Worm (Caenorhabditis elegans) whole organism, young adult: ENCODE measurements around the gene ndg-4.
"Not testable (repeated sequence)": the region's sequence is repeated elsewhere in the genome, so short reads cannot be mapped to it uniquely, and the experiment has no call there.

Experiments used
- B0261.1 ChIP-seq: sonication (generic microtip); optimal IDR thresholded peaks from 2 replicates; lab custom pipeline; 2016; ENCODE audit warnings: mild to moderate bottlenecking, missing genetic modification characterization, moderate library complexity, missing compliant biosample characterization
- C06A6.2 ChIP-seq: fragments of 200-800 bp; sonication (Bioruptor generic); conservative IDR thresholded peaks from 2 replicates; pipeline ENCODE4 v1.3.6; 2022; ENCODE audit warnings: missing genetic modification characterization, missing compliant biosample characterization
- C17E4.6 ChIP-seq: fragments of 200-800 bp; sonication (Bioruptor generic); IDR thresholded peaks from 2 replicates; pipeline ENCODE4 v1.3.6; 2022; ENCODE audit warnings: missing genetic modification reagents, missing genetic modification characterization, missing compliant biosample characterization
- D2030.7 ChIP-seq: fragments of 200-800 bp; sonication (Bioruptor generic); IDR thresholded peaks from 2 replicates; pipeline ENCODE4 v1.3.6; 2022; ENCODE audit warnings: missing genetic modification reagents, missing genetic modification characterization, missing compliant biosample characterization
- F33H1.4 ChIP-seq: fragments of 200-800 bp; sonication (Bioruptor generic); IDR thresholded peaks from 2 replicates; pipeline ENCODE4 v1.3.6; 2022; ENCODE audit warnings: missing genetic modification reagents, missing genetic modification characterization, missing compliant biosample characterization
- T07F8.4 ChIP-seq: sonication (generic microtip); optimal IDR thresholded peaks from 2 replicates; lab custom pipeline; 2016; ENCODE audit warnings: mild to moderate bottlenecking, missing genetic modification characterization, moderate library complexity, missing compliant biosample characterization
- Y53G8AR.9 ChIP-seq: fragments of 200-800 bp; sonication (Bioruptor generic); conservative IDR thresholded peaks from 2 replicates; pipeline ENCODE4 v1.3.6; 2022; ENCODE audit warnings: missing genetic modification reagents, missing genetic modification characterization, missing compliant biosample characterization
- Y56A3A.18 ChIP-seq: fragments of 200-800 bp; sonication (Bioruptor generic); IDR thresholded peaks from 2 replicates; pipeline ENCODE4 v1.3.6; 2022; ENCODE audit warnings: missing genetic modification reagents, missing genetic modification characterization, missing compliant biosample characterization
- Y67H2A.10 ChIP-seq: fragments of 200-800 bp; sonication (Bioruptor generic); conservative IDR thresholded peaks from 2 replicates; pipeline ENCODE4 v1.3.6; 2022; ENCODE audit warnings: missing genetic modification reagents, missing genetic modification characterization, missing compliant biosample characterization
- Y95B8A.8 ChIP-seq: fragments of 200-800 bp; sonication (Bioruptor generic); IDR thresholded peaks from 2 replicates; pipeline ENCODE4 v1.3.6; 2022; ENCODE audit warnings: missing genetic modification reagents, missing genetic modification characterization, missing compliant biosample characterization
- aptf-3 ChIP-seq: fragments of 200-800 bp; sonication (Bioruptor generic); IDR thresholded peaks from 2 replicates; pipeline ENCODE4 v1.3.6; 2022; ENCODE audit warnings: missing genetic modification characterization, missing compliant biosample characterization
- athp-1 ChIP-seq: sonication (generic microtip); optimal IDR thresholded peaks from 2 replicates; lab custom pipeline; 2017; ENCODE audit warnings: mild to moderate bottlenecking, missing genetic modification characterization, missing compliant biosample characterization
- attf-3 ChIP-seq: fragments of 200-800 bp; sonication (Bioruptor generic); conservative IDR thresholded peaks from 2 replicates; pipeline ENCODE4 v1.3.6; 2022; ENCODE audit warnings: missing genetic modification reagents, missing genetic modification characterization, missing compliant biosample characterization
- cebp-1 ChIP-seq, 2 experiments: fragments of 200-800 bp in 1 of 2; sonication (Bioruptor generic) in 1 of 2; sonication (generic microtip) in 1 of 2; IDR thresholded peaks in 1 of 2; optimal IDR thresholded peaks in 1 of 2; 2 replicates each; pipeline versions ENCODE4 v1.3.6 to Lab custom; 2017 to 2022; ENCODE audit warnings: missing compliant biosample characterization in 2 of 2, missing genetic modification characterization in 2 of 2, mild to moderate bottlenecking in 1 of 2, missing genetic modification reagents in 1 of 2, moderate library complexity in 1 of 2
- cebp-2 ChIP-seq: fragments of 200-800 bp; sonication (Bioruptor generic); IDR thresholded peaks from 2 replicates; pipeline ENCODE4 v1.3.6; 2022; ENCODE audit warnings: missing genetic modification characterization, missing compliant biosample characterization
- ceh-100 ChIP-seq: fragments of 200-800 bp; sonication (Bioruptor generic); IDR thresholded peaks from 2 replicates; pipeline ENCODE4 v1.3.6; 2022; ENCODE audit warnings: missing genetic modification reagents, missing genetic modification characterization, missing compliant biosample characterization
- ceh-40 ChIP-seq: fragments of 200-800 bp; sonication (Bioruptor generic); IDR thresholded peaks from 2 replicates; pipeline ENCODE4 v1.3.6; 2022; ENCODE audit warnings: missing genetic modification characterization, missing compliant biosample characterization
- ceh-91 ChIP-seq: fragments of 200-800 bp; sonication (Bioruptor generic); IDR thresholded peaks from 2 replicates; pipeline ENCODE4 v1.3.6; 2022; ENCODE audit warnings: missing genetic modification reagents, missing genetic modification characterization, missing compliant biosample characterization
- die-1 ChIP-seq: sonication (generic microtip); optimal IDR thresholded peaks from 2 replicates; lab custom pipeline; 2016; ENCODE audit warnings: missing genotype, mild to moderate bottlenecking, missing genetic modification characterization, missing compliant biosample characterization
- dox-1 ChIP-seq: fragments of 200-800 bp; sonication (Bioruptor generic); IDR thresholded peaks from 2 replicates; pipeline ENCODE4 v1.3.6; 2022; ENCODE audit warnings: missing genetic modification reagents, missing genetic modification characterization, missing compliant biosample characterization
- egl-18 ChIP-seq: fragments of 200-800 bp; sonication (Bioruptor generic); IDR thresholded peaks from 2 replicates; pipeline ENCODE4 v1.3.6; 2022; ENCODE audit warnings: missing genetic modification reagents, missing genetic modification characterization, missing compliant biosample characterization
- ekl-4 ChIP-seq: fragments of 200-800 bp; sonication (Bioruptor generic); IDR thresholded peaks from 2 replicates; pipeline ENCODE4 v1.3.6; 2022; ENCODE audit warnings: missing genetic modification reagents, missing genetic modification characterization, missing compliant biosample characterization
- him-1 ChIP-seq: sonication (generic microtip); optimal IDR thresholded peaks from 2 replicates; lab custom pipeline; 2016; ENCODE audit warnings: missing genotype, missing genetic modification reagents, missing genetic modification characterization, missing compliant biosample characterization
- hmg-1.2 ChIP-seq: fragments of 200-800 bp; sonication (Bioruptor generic); IDR thresholded peaks from 2 replicates; pipeline ENCODE4 v1.3.6; 2022; ENCODE audit warnings: missing genetic modification reagents, missing genetic modification characterization, missing compliant biosample characterization
- hmg-20 ChIP-seq: fragments of 200-800 bp; sonication (Bioruptor generic); IDR thresholded peaks from 2 replicates; pipeline ENCODE4 v1.3.6; 2022; ENCODE audit warnings: missing genetic modification reagents, missing genetic modification characterization, missing compliant biosample characterization
- hsf-1 ChIP-seq: fragments of 200-800 bp; sonication (Bioruptor generic); IDR thresholded peaks from 2 replicates; pipeline ENCODE4 v1.3.6; 2022; ENCODE audit warnings: missing genetic modification reagents, missing genetic modification characterization, missing compliant biosample characterization
- lin-26 ChIP-seq: fragments of 200-800 bp; sonication (Bioruptor generic); IDR thresholded peaks from 2 replicates; pipeline ENCODE4 v1.3.6; 2022; ENCODE audit warnings: missing genetic modification reagents, missing genetic modification characterization, missing compliant biosample characterization
- lsl-1 ChIP-seq: fragments of 200-800 bp; sonication (Bioruptor generic); optimal IDR thresholded peaks from 2 replicates; lab custom pipeline; 2018; ENCODE audit warnings: mild to moderate bottlenecking, missing genetic modification characterization, moderate library complexity, missing compliant biosample characterization
- madf-3 ChIP-seq: fragments of 200-800 bp; sonication (Bioruptor generic); IDR thresholded peaks from 2 replicates; pipeline ENCODE4 v1.3.6; 2022; ENCODE audit warnings: missing genetic modification reagents, missing genetic modification characterization, missing compliant biosample characterization
- madf-6 ChIP-seq: fragments of 200-800 bp; sonication (Bioruptor generic); IDR thresholded peaks from 2 replicates; pipeline ENCODE4 v1.3.6; 2022; ENCODE audit warnings: missing genetic modification reagents, missing genetic modification characterization, missing compliant biosample characterization
- madf-8 ChIP-seq: fragments of 200-800 bp; sonication (Bioruptor generic); conservative IDR thresholded peaks from 2 replicates; pipeline ENCODE4 v1.3.6; 2022; ENCODE audit warnings: missing genetic modification reagents, missing genetic modification characterization, missing compliant biosample characterization
- mcd-1 ChIP-seq: fragments of 200-800 bp; sonication (Bioruptor generic); IDR thresholded peaks from 2 replicates; pipeline ENCODE4 v1.3.6; 2022; ENCODE audit warnings: missing genetic modification reagents, missing genetic modification characterization, missing compliant biosample characterization
- nfya-2 ChIP-seq: fragments of 200-800 bp; sonication (Bioruptor generic); IDR thresholded peaks from 2 replicates; pipeline ENCODE4 v1.3.6; 2022; ENCODE audit warnings: missing genetic modification reagents, missing genetic modification characterization, missing compliant biosample characterization
- nhr-90 ChIP-seq: sonication (generic microtip); optimal IDR thresholded peaks from 2 replicates; lab custom pipeline; 2016; ENCODE audit warnings: missing genotype, mild to moderate bottlenecking, missing genetic modification characterization, missing compliant biosample characterization
- pbrm-1 ChIP-seq: fragments of 200-800 bp; sonication (Bioruptor generic); IDR thresholded peaks from 2 replicates; pipeline ENCODE4 v1.3.6; 2022; ENCODE audit warnings: missing genetic modification reagents, missing genetic modification characterization, missing compliant biosample characterization
- rcor-1 ChIP-seq: fragments of 200-800 bp; sonication (Bioruptor generic); IDR thresholded peaks from 2 replicates; pipeline ENCODE4 v1.3.6; 2022; ENCODE audit warnings: missing genetic modification reagents, missing genetic modification characterization, missing compliant biosample characterization
- rec-8 ChIP-seq, 2 experiments: sonication (generic microtip); optimal IDR thresholded peaks; 2 replicates each; lab custom pipeline; 2016; ENCODE audit warnings: mild to moderate bottlenecking in 2 of 2, missing genetic modification characterization in 2 of 2, missing genetic modification reagents in 2 of 2, missing genotype in 2 of 2, missing biosample characterization in 1 of 2, missing compliant biosample characterization in 1 of 2, moderate library complexity in 1 of 2
- repo-1 ChIP-seq: sonication (generic microtip); optimal IDR thresholded peaks from 2 replicates; lab custom pipeline; 2017; ENCODE audit warnings: mild to moderate bottlenecking, missing genetic modification characterization, missing compliant biosample characterization
- rpc-1 ChIP-seq, 2 experiments: fragments of 150-350 bp in 1 of 2; sonication (generic microtip) in 1 of 2; optimal IDR thresholded peaks; 2 replicates each; lab custom pipeline; 2014 to 2018; ENCODE audit warnings: missing biosample characterization in 1 of 2, missing genetic modification characterization in 1 of 2, missing genetic modification reagents in 1 of 2, missing genotype in 1 of 2
- snpc-1.1 ChIP-seq: sonication (generic microtip); optimal IDR thresholded peaks from 2 replicates; lab custom pipeline; 2017; ENCODE audit warnings: missing genetic modification characterization, mild to moderate bottlenecking, missing compliant biosample characterization, antibody characterized with exemption, moderate library complexity, missing genotype, missing genetic modification reagents; ENCODE audit not compliant: insufficient read depth
- snpc-4 ChIP-seq, 5 experiments: fragments of 150-350 bp in 1 of 5; sonication (generic microtip) in 4 of 5; optimal IDR thresholded peaks; 2 replicates each; lab custom pipeline; 2014 to 2018; ENCODE audit warnings: missing genetic modification characterization in 5 of 5, missing biosample characterization in 3 of 5, antibody characterized with exemption in 2 of 5, mild to moderate bottlenecking in 2 of 5, missing compliant biosample characterization in 2 of 5, missing genotype in 2 of 5, moderate library complexity in 2 of 5, missing genetic modification reagents in 1 of 5
- tbp1 ChIP-seq: fragments of 200-800 bp; sonication (Bioruptor generic); optimal IDR thresholded peaks from 2 replicates; lab custom pipeline; 2018; ENCODE audit warnings: mild to moderate bottlenecking, missing genetic modification characterization, missing compliant biosample characterization
- xnd-1 ChIP-seq: sonication (generic microtip); optimal IDR thresholded peaks from 2 replicates; lab custom pipeline; 2016; ENCODE audit warnings: missing genotype, missing genetic modification reagents, missing genetic modification characterization, missing compliant biosample characterization
- ztf-18 ChIP-seq: sonication (generic microtip); optimal IDR thresholded peaks from 2 replicates; lab custom pipeline; 2016; ENCODE audit warnings: missing genotype, mild to moderate bottlenecking, missing genetic modification characterization, missing compliant biosample characterization

The ndg-4 gene

DNA sequence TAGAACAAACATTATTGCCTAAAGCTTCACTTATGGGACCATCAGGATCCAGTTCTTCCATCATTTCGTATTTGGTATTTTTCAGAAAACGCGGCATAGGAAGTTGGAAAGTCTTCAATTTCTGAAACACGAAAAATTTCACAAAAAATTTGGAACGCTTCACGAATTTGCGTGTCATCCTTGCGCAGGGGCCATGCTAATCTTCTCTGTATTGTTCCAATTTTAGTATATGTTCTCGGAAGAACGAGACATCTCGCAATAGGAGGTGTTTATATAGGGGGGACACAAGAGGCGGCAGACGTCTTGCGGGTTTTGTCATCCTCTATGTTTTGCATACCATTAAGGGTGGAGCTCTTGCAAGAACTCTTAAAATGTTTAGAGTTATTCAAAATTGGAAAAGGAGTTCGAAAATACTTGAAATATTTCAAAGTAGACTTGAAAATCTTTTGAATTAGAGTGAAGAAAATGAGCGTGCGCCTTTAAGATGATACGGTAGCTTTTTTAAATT, 40.4 kb downstream of the ndg-4 start:
- peak; percentile 82; the same call in 1 of the 2 replicates for TF ChIP-seq cebp-2 (GFP tag; lab: Robert Waterston, UW)
- TF ChIP-seq C17E4.6: peak; percentile 70; the same call in 1 of the 2 replicates
- TF ChIP-seq snpc-4 (GFP tag; optimal IDR thresholded peaks at IDR 0.05; lab: Kevin White, UChicago): peak; percentile 66
- peak; percentile 85 to 99 (median 92) for TF ChIP-seq snpc-4 (tag; optimal IDR thresholded peaks at IDR 0.05; lab: Kevin White, UChicago)
- TF ChIP-seq dox-1: peak; percentile 80
- TF ChIP-seq ceh-40 (GFP tag; lab: Robert Waterston, UW): 0 out of 2 replicates have a peak, but pooled peaks have one; percentile 31
- peak; percentile 68; the same call in 1 of the 2 replicates for TF ChIP-seq egl-18 (GFP tag; lab: Robert Waterston, UW)
- TF ChIP-seq B0261.1 (tag; lab: Kevin White, UChicago): peak; percentile 63
- TF ChIP-seq Y67H2A.10: 0 out of 2 replicates have a peak, but pooled peaks have one; percentile 17
- peak; percentile 58 for TF ChIP-seq die-1 (tag; lab: Kevin White, UChicago)
- TF ChIP-seq mcd-1 (GFP tag; lab: Robert Waterston, UW): peak; percentile 69
- peak; percentile 85 for TF ChIP-seq snpc-1.1 (tag; lab: Kevin White, UChicago)
- peak; percentile 23 for TF ChIP-seq ztf-18 (tag; lab: Kevin White, UChicago)
- peak; percentile 75 for TF ChIP-seq lsl-1 (GFP tag; lab: Kevin White, UChicago)
- peak; percentile 59 for TF ChIP-seq C06A6.2 (GFP tag; lab: Robert Waterston, UW)
- TF ChIP-seq xnd-1 (tag; lab: Kevin White, UChicago): peak; percentile 71
- 0 out of 2 replicates have a peak, but pooled peaks have one; percentile 20 for TF ChIP-seq Y53G8AR.9 (GFP tag; lab: Robert Waterston, UW)
- TF ChIP-seq rec-8 (tag; optimal IDR thresholded peaks at IDR 0.05; lab: Kevin White, UChicago): peak in 1 of 2 experiments; percentile 34
- TF ChIP-seq nfya-2 (GFP tag; lab: Robert Waterston, UW): 0 out of 2 replicates have a peak, but pooled peaks have one; percentile 44
- TF ChIP-seq Y95B8A.8: 0 out of 2 replicates have a peak, but pooled peaks have one; percentile 49
- peak; percentile 66 for TF ChIP-seq D2030.7 (GFP tag; lab: Robert Waterston, UW)
- TF ChIP-seq hmg-1.2 (GFP tag; lab: Robert Waterston, UW): peak; percentile 97
- peak; percentile 90 for TF ChIP-seq madf-8
- TF ChIP-seq nhr-90 (tag; lab: Kevin White, UChicago): peak; percentile 33
- TF ChIP-seq madf-3: peak; percentile 73; the same call in 1 of the 2 replicates
- peak; percentile 95 for TF ChIP-seq madf-6 (GFP tag; lab: Robert Waterston, UW)
- peak; percentile 61 for TF ChIP-seq F33H1.4 (GFP tag; lab: Robert Waterston, UW)
- TF ChIP-seq him-1: peak; percentile 59
- peak; percentile 18 for TF ChIP-seq repo-1 (tag; lab: Kevin White, UChicago)
- TF ChIP-seq rpc-1 (optimal IDR thresholded peaks at IDR 0.05; lab: Kevin White, UChicago): peak; percentile 62
- TF ChIP-seq rpc-1 (tag; optimal IDR thresholded peaks at IDR 0.05; lab: Kevin White, UChicago): peak; percentile 77
- TF ChIP-seq ekl-4 (GFP tag; lab: Robert Waterston, UW): peak; percentile 90
- TF ChIP-seq lin-26: peak; percentile 90
- peak; percentile 63 for TF ChIP-seq ceh-100 (GFP tag; lab: Robert Waterston, UW)
- peak; percentile 2 for TF ChIP-seq athp-1 (tag; lab: Kevin White, UChicago)
- TF ChIP-seq ceh-91 (GFP tag; lab: Robert Waterston, UW): peak; percentile 45; the same call in 1 of the 2 replicates
- peak; percentile 71; the same call in 1 of the 2 replicates for TF ChIP-seq hmg-20 (GFP tag; lab: Robert Waterston, UW)
- TF ChIP-seq rcor-1: peak; percentile 81
- peak; percentile 81; the same call in 1 of the 2 replicates for TF ChIP-seq pbrm-1 (GFP tag; lab: Robert Waterston, UW)
- peak; percentile 87 for TF ChIP-seq Y56A3A.18 (GFP tag; lab: Robert Waterston, UW)
- TF ChIP-seq tbp1 (GFP tag; lab: Kevin White, UChicago): peak; percentile 79
- peak; percentile 30 for TF ChIP-seq T07F8.4
- TF ChIP-seq attf-3 (GFP tag; lab: Robert Waterston, UW): 0 out of 2 replicates have a peak, but pooled peaks have one; percentile 21
- peak; percentile 79; the same call in 1 of the 2 replicates for TF ChIP-seq aptf-3 (GFP tag; lab: Robert Waterston, UW)
- not testable (repeated sequence) for TF ChIP-seq cebp-1 (GFP tag; IDR thresholded peaks at IDR 0.05; lab: Robert Waterston, UW)
- peak; percentile 44 for TF ChIP-seq cebp-1 (tag; optimal IDR thresholded peaks at IDR 0.05; lab: Kevin White, UChicago)
- peak; percentile 68 for TF ChIP-seq hsf-1
